Worm (Caenorhabditis elegans) whole organism, L2 larva: ENCODE results near the gene C36B7.3.

Experiments used
- ama-1 ChIP-seq: fragments of 150-350 bp; optimal IDR thresholded peaks from 2 replicates; lab custom pipeline; 2018; ENCODE audit warnings: inconsistent platforms
- dmd-4 ChIP-seq: sonication (generic microtip); optimal IDR thresholded peaks from 2 replicates; lab custom pipeline; 2017; ENCODE audit warnings: missing biosample characterization, missing genetic modification characterization
- lin-39 ChIP-seq: fragments of 150-350 bp; optimal IDR thresholded peaks from 2 replicates; lab custom pipeline; 2014; ENCODE audit warnings: missing biosample characterization, missing genetic modification reagents, missing genetic modification characterization
- nhr-11 ChIP-seq: fragments of 150-350 bp; optimal IDR thresholded peaks from 2 replicates; lab custom pipeline; 2014; ENCODE audit warnings: missing biosample characterization, missing genetic modification characterization
- nhr-23 ChIP-seq: fragments of 150-350 bp; optimal IDR thresholded peaks from 2 replicates; lab custom pipeline; 2014; ENCODE audit warnings: missing biosample characterization, missing genetic modification reagents, missing genetic modification characterization
- nhr-237 ChIP-seq: fragments of 150-350 bp; optimal IDR thresholded peaks from 2 replicates; lab custom pipeline; 2014; ENCODE audit warnings: missing biosample characterization, missing genetic modification characterization
- nhr-6 ChIP-seq: fragments of 150-350 bp; optimal IDR thresholded peaks from 2 replicates; lab custom pipeline; 2014; ENCODE audit warnings: missing biosample characterization, missing genetic modification characterization
- ztf-11 ChIP-seq: sonication (generic microtip); optimal IDR thresholded peaks from 2 replicates; lab custom pipeline; 2017; ENCODE audit warnings: missing biosample characterization, missing genetic modification characterization

DNA sequence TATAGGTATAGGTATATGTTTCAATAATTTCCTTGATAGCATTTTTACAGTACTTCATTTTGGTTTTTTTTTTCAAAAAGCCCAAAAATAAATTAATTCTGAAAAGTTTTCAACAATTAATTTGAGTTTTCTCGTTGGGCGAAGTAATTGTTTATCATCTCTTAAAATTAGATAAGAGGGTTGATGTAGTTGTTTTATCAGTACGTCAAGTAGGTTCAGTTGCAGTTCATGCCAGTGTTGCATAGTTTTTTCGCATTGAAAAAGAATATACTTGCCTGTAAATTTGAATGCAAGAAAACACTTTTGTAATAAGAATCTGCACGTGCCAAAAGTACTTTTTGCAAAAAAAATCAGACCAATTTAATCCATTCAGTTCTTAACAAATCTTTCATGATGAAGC, 23.6 kb downstream of the C36B7.3 start:
- TF ChIP-seq ztf-11 (tag; lab: Kevin White, UChicago) (no peak), nhr-11 (tag; lab: Kevin White, UChicago) (no peak), nhr-23 (no peak), nhr-6 (tag; lab: Kevin White, UChicago) (no peak), nhr-237 (tag; lab: Kevin White, UChicago) (no peak), lin-39 (tag; lab: Kevin White, UChicago) (no peak), ama-1 (no peak), dmd-4 (no peak)
